Fruit fly (Drosophila melanogaster) whole organism, pupa: ENCODE data around the gene toc.

Experiments used
- CG10348 ChIP-seq: fragments of 200-800 bp; sonication (Bioruptor generic); IDR thresholded peaks from 2 replicates; pipeline ENCODE4 v1.3.6; 2022; ENCODE audit warnings: missing biosample characterization, missing genetic modification characterization
- CG12605 ChIP-seq: fragments of 200-800 bp; sonication (Bioruptor generic); IDR thresholded peaks from 2 replicates; pipeline ENCODE4 v1.3.6; 2022; ENCODE audit warnings: missing biosample characterization, missing genetic modification characterization
- CG13204 ChIP-seq: fragments of 200-800 bp; sonication (Bioruptor generic); optimal IDR thresholded peaks from 2 replicates; lab custom pipeline; 2018; ENCODE audit warnings: missing biosample characterization, mild to moderate bottlenecking, missing genetic modification characterization, moderate library complexity
- CG14655 ChIP-seq: fragments of 200-800 bp; sonication (Bioruptor generic); optimal IDR thresholded peaks from 3 replicates; lab custom pipeline; 2017; ENCODE audit warnings: mild to moderate bottlenecking, missing biosample characterization, missing genetic modification reagents, missing genetic modification characterization
- CG15710 ChIP-seq: fragments of 200-800 bp; sonication (Bioruptor generic); optimal IDR thresholded peaks from 2 replicates; lab custom pipeline; 2018; ENCODE audit warnings: missing biosample characterization, mild to moderate bottlenecking, missing genetic modification characterization, moderate library complexity
- CG17806 ChIP-seq: fragments of 200-800 bp; sonication (Bioruptor generic); optimal IDR thresholded peaks from 2 replicates; lab custom pipeline; 2018; ENCODE audit warnings: missing biosample characterization, mild to moderate bottlenecking, missing genetic modification characterization, moderate library complexity
- CG32121 ChIP-seq: fragments of 200-800 bp; sonication (Bioruptor generic); IDR thresholded peaks from 2 replicates; pipeline ENCODE4 v1.3.6; 2022; ENCODE audit warnings: missing biosample characterization, missing genetic modification characterization
- CG34367 ChIP-seq: fragments of 200-800 bp; sonication (Bioruptor generic); optimal IDR thresholded peaks from 2 replicates; lab custom pipeline; 2018; ENCODE audit warnings: missing biosample characterization, mild to moderate bottlenecking, missing genetic modification characterization
- CG4496 ChIP-seq: fragments of 200-800 bp; sonication (Bioruptor generic); IDR thresholded peaks from 3 replicates; pipeline ENCODE4 v1.3.6; 2022; ENCODE audit warnings: missing biosample characterization, missing genetic modification characterization
- CG8159 ChIP-seq: fragments of 200-800 bp; sonication (Bioruptor generic); optimal IDR thresholded peaks from 3 replicates; lab custom pipeline; 2018; ENCODE audit warnings: missing biosample characterization, mild to moderate bottlenecking, missing genetic modification characterization, moderate library complexity
- CG8301 ChIP-seq: fragments of 200-800 bp; sonication (Bioruptor generic); optimal IDR thresholded peaks from 2 replicates; lab custom pipeline; 2018; ENCODE audit warnings: missing biosample characterization, mild to moderate bottlenecking, missing genetic modification characterization
- CG9948 ChIP-seq: fragments of 200-800 bp; sonication (Bioruptor generic); optimal IDR thresholded peaks from 2 replicates; lab custom pipeline; 2018; ENCODE audit warnings: missing biosample characterization, mild to moderate bottlenecking, missing genetic modification characterization, moderate library complexity
- D1 ChIP-seq: fragments of 200-800 bp; sonication (Bioruptor generic); optimal IDR thresholded peaks from 2 replicates; lab custom pipeline; 2018; ENCODE audit warnings: missing biosample characterization, mild to moderate bottlenecking, missing genetic modification characterization, moderate library complexity
- EcR ChIP-seq: fragments of 200-800 bp; sonication (Bioruptor generic); optimal IDR thresholded peaks from 3 replicates; lab custom pipeline; 2019; ENCODE audit warnings: missing biosample characterization, missing genetic modification characterization, mild to moderate bottlenecking, moderate library complexity, missing genetic modification reagents
- Ets98B ChIP-seq: fragments of 200-800 bp; sonication (Bioruptor generic); IDR thresholded peaks from 2 replicates; pipeline ENCODE4 v1.3.6; 2022; ENCODE audit warnings: missing biosample characterization, missing genetic modification characterization
- Pif1A ChIP-seq: fragments of 200-800 bp; sonication (Bioruptor generic); optimal IDR thresholded peaks from 3 replicates; lab custom pipeline; 2016; ENCODE audit warnings: missing biosample characterization, missing genetic modification characterization
- Pif1B ChIP-seq: fragments of 200-800 bp; sonication (Bioruptor generic); optimal IDR thresholded peaks from 3 replicates; lab custom pipeline; 2016; ENCODE audit warnings: missing biosample characterization, missing genetic modification characterization
- Snoo ChIP-seq: fragments of 200-800 bp; sonication (Bioruptor generic); optimal IDR thresholded peaks from 3 replicates; lab custom pipeline; 2017; ENCODE audit warnings: missing biosample characterization, mild to moderate bottlenecking, missing genetic modification characterization, inconsistent platforms
- fd96Ca ChIP-seq: fragments of 200-800 bp; sonication (Bioruptor generic); IDR thresholded peaks from 3 replicates; pipeline ENCODE4 v1.3.6; 2022; ENCODE audit warnings: missing biosample characterization, missing genetic modification characterization
- gl ChIP-seq: fragments of 200-800 bp; sonication (Bioruptor generic); optimal IDR thresholded peaks from 2 replicates; lab custom pipeline; 2018; ENCODE audit warnings: missing biosample characterization, mild to moderate bottlenecking, missing genetic modification characterization
- rn ChIP-seq: fragments of 200-800 bp; sonication (Bioruptor generic); IDR thresholded peaks from 2 replicates; pipeline ENCODE4 v1.3.6; 2022; ENCODE audit warnings: missing biosample characterization, missing genetic modification characterization

The toc gene

DNA sequence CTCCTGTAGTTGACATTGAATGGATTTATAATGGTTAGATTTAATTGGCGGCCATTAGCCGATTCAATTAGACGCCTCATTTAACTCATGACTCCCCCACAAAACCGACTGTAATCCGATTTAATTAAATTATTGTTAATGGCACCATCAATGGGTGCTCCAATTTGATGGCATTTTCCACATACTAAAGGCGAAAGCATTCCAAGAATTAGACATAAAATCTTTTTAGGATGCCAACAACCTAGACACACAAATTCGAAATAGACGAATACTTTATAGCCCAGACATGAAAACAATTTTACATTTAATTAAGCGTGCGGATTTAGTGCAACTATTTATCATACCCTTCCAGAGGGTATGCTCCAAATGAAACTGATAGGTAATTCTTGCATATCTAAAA, 44.7 kb downstream of the toc start:
- TF ChIP-seq CG17806 = no peak
- TF ChIP-seq CG9948 (tag; lab: Kevin White, UChicago) = no peak
- no peak for TF ChIP-seq CG8301 (tag; lab: Kevin White, UChicago)
- TF ChIP-seq CG12605 (GFP tag; lab: Robert Waterston, UW) = no peak
- TF ChIP-seq CG8159 (tag; lab: Kevin White, UChicago) = no peak
- no peak for TF ChIP-seq fd96Ca
- no peak for TF ChIP-seq Pif1B (GFP tag; lab: Kevin White, UChicago)
- TF ChIP-seq CG32121 = no peak
- no peak for TF ChIP-seq CG4496 (GFP tag; lab: Robert Waterston, UW)
- no peak for TF ChIP-seq EcR (GFP tag; lab: Kevin White, UChicago)
- TF ChIP-seq Snoo (tag; lab: Kevin White, UChicago) = no peak
- no peak for TF ChIP-seq D1 (tag; lab: Kevin White, UChicago)
- TF ChIP-seq CG15710 (tag; lab: Kevin White, UChicago) = no peak

dm6 chr2L:3094901-3095777, 49.4 kb downstream of the toc start:
- TF ChIP-seq Pif1B (GFP tag; lab: Kevin White, UChicago) (peak; percentile 1), CG13204 (GFP tag; lab: Kevin White, UChicago) (peak; percentile 47), CG10348 (GFP tag; lab: Robert Waterston, UW) (no peak), CG15710 (tag; lab: Kevin White, UChicago) (peak; percentile 54), gl (tag; lab: Kevin White, UChicago) (peak; percentile 71), EcR (GFP tag; lab: Kevin White, UChicago) (peak; percentile 8), CG4496 (GFP tag; lab: Robert Waterston, UW) (peak; percentile 52; the same call in 2 of the 3 replicates), CG12605 (GFP tag; lab: Robert Waterston, UW) (peak; percentile 77; the same call in 1 of the 2 replicates), CG9948 (tag; lab: Kevin White, UChicago) (peak; percentile 18), Snoo (tag; lab: Kevin White, UChicago) (no peak)

- TF ChIP-seq CG8301 (tag; lab: Kevin White, UChicago) (peak; percentile 10), CG32121 (0 out of 2 replicates have a peak, but pooled peaks have one; percentile 17), rn (no peak), Pif1A (GFP tag; lab: Kevin White, UChicago) (no peak)
- TF ChIP-seq, all 21 proteins: peak for 2
Measured at dm6 chr2L:3092535-3092934, 52.1 kb downstream of the toc start.

DNA sequence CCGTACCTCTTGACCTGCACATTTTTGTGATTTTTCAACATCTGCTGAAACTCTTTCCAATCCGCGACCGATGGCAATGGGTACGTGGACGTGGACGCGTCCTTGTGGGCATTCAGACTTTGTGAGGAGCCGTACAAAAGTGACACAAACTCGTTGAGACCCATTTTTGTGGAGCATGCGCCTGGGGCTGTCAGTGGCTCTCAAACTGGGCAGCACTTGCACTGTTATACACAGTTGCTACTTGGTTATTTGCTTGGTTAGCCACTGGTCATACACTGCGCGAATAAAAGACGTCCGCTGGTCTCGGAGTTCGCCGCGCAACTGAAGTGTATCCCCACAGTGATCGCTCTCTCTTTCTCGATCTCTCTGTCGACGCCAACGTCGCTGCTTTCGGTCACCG, 54.3 kb downstream of the toc start:
- TF ChIP-seq CG14655 = no peak
- peak; percentile 25; the same call in 1 of the 2 replicates for TF ChIP-seq CG32121
- TF ChIP-seq CG17806 = no peak
- peak; percentile 18; the same call in 1 of the 2 replicates for TF ChIP-seq Ets98B (GFP tag; lab: Robert Waterston, UW)
- TF ChIP-seq, all 21 proteins: peak for 2

- no peak for TF ChIP-seq CG32121
- TF ChIP-seq CG8301 (tag; lab: Kevin White, UChicago) = no peak
- no peak for TF ChIP-seq CG9948 (tag; lab: Kevin White, UChicago)
- TF ChIP-seq gl (tag; lab: Kevin White, UChicago) = no peak
- no peak for TF ChIP-seq CG13204 (GFP tag; lab: Kevin White, UChicago)
- TF ChIP-seq CG12605 (GFP tag; lab: Robert Waterston, UW) = no peak
- no peak for TF ChIP-seq CG4496 (GFP tag; lab: Robert Waterston, UW)
- TF ChIP-seq Pif1A (GFP tag; lab: Kevin White, UChicago) = no peak
- TF ChIP-seq CG15710 (tag; lab: Kevin White, UChicago) = no peak
Measured at dm6 chr2L:3088238-3088874, 56.2 kb downstream of the toc start.

- no peak for TF ChIP-seq gl (tag; lab: Kevin White, UChicago)
- TF ChIP-seq CG34367 (tag; lab: Kevin White, UChicago) = no peak
- 0 out of 2 replicates have a peak, but pooled peaks have one; percentile 29 for TF ChIP-seq CG10348 (GFP tag; lab: Robert Waterston, UW)
- peak; percentile 17 for TF ChIP-seq Pif1B (GFP tag; lab: Kevin White, UChicago)
- TF ChIP-seq CG9948 (tag; lab: Kevin White, UChicago) = no peak
- TF ChIP-seq D1 (tag; lab: Kevin White, UChicago) = no peak
- TF ChIP-seq CG8159 (tag; lab: Kevin White, UChicago) = peak; percentile 44
- TF ChIP-seq fd96Ca = 0 out of 3 replicates have a peak, but pooled peaks have one; percentile 18
- TF ChIP-seq CG4496 (GFP tag; lab: Robert Waterston, UW) = peak; percentile 77; the same call in 2 of the 3 replicates
- peak; percentile 46 for TF ChIP-seq Pif1A (GFP tag; lab: Kevin White, UChicago)
- peak; percentile 84 for TF ChIP-seq CG32121
- peak; percentile 77 for TF ChIP-seq CG12605 (GFP tag; lab: Robert Waterston, UW)
- peak; percentile 73; the same call in 1 of the 2 replicates for TF ChIP-seq Ets98B (GFP tag; lab: Robert Waterston, UW)
- peak; percentile 63 for TF ChIP-seq CG8301 (tag; lab: Kevin White, UChicago)
- TF ChIP-seq CG17806 = peak; percentile 21
- peak; percentile 35 for TF ChIP-seq CG15710 (tag; lab: Kevin White, UChicago)
- no peak for TF ChIP-seq EcR (GFP tag; lab: Kevin White, UChicago)
- TF ChIP-seq CG14655 = peak; percentile 59
- no peak for TF ChIP-seq rn
- TF ChIP-seq CG13204 (GFP tag; lab: Kevin White, UChicago) = no peak
- TF ChIP-seq Snoo (tag; lab: Kevin White, UChicago) = no peak
Measured at dm6 chr2L:3086290-3086876, 58.2 kb downstream of the toc start.
